Worm (Caenorhabditis elegans) whole organism, L3 larva: ENCODE measurements around the gene Y57G11C.1144.
"Not testable (repeated sequence)": the region's sequence is repeated elsewhere in the genome, so short reads cannot be mapped to it uniquely, and the experiment has no call there.

Experiments used
- R02D3.7 ChIP-seq: fragments of 150-350 bp; optimal IDR thresholded peaks from 2 replicates; lab custom pipeline; 2014; ENCODE audit warnings: missing biosample characterization, missing genetic modification characterization
- ZK546.5 ChIP-seq: sonication (generic microtip); optimal IDR thresholded peaks from 2 replicates; lab custom pipeline; 2017; ENCODE audit warnings: missing biosample characterization, missing genetic modification characterization
- aly-2 ChIP-seq: fragments of 150-350 bp; optimal IDR thresholded peaks from 2 replicates; lab custom pipeline; 2014; ENCODE audit warnings: missing biosample characterization, missing genetic modification characterization
- ama-1 ChIP-seq: fragments of 150-350 bp; optimal IDR thresholded peaks from 2 replicates; lab custom pipeline; 2018
- ceh-16 ChIP-seq: sonication (generic microtip); optimal IDR thresholded peaks from 2 replicates; lab custom pipeline; 2017; ENCODE audit warnings: missing biosample characterization, missing genetic modification characterization
- ceh-28 ChIP-seq: fragments of 150-350 bp; optimal IDR thresholded peaks from 2 replicates; lab custom pipeline; 2014; ENCODE audit warnings: missing biosample characterization, missing genetic modification reagents, missing genetic modification characterization
- ceh-9 ChIP-seq: sonication (generic microtip); optimal IDR thresholded peaks from 2 replicates; lab custom pipeline; 2018; ENCODE audit warnings: missing biosample characterization, missing genetic modification characterization
- egl-27 ChIP-seq: sonication (generic microtip); optimal IDR thresholded peaks from 4 replicates; lab custom pipeline; 2017; ENCODE audit warnings: missing biosample characterization, missing genetic modification reagents, missing genetic modification characterization
- egl-5 ChIP-seq: fragments of 150-350 bp; optimal IDR thresholded peaks from 2 replicates; lab custom pipeline; 2017; ENCODE audit warnings: missing biosample characterization, missing genetic modification reagents, missing genetic modification characterization, inconsistent platforms
- elt-1 ChIP-seq: fragments of 150-350 bp; optimal IDR thresholded peaks from 2 replicates; lab custom pipeline; 2014; ENCODE audit warnings: missing biosample characterization, missing genetic modification characterization
- elt-2 ChIP-seq: sonication (generic microtip); optimal IDR thresholded peaks from 2 replicates; lab custom pipeline; 2016; ENCODE audit warnings: missing genetic modification reagents, mild to moderate bottlenecking, missing genetic modification characterization, missing compliant biosample characterization
- elt-3 ChIP-seq, 3 experiments: fragments of 150-350 bp in 1 of 3; sonication (generic microtip) in 2 of 3; optimal IDR thresholded peaks; 2 replicates in 2 of 3; 4 replicates in 1 of 3; lab custom pipeline; 2014 to 2017; ENCODE audit warnings: missing biosample characterization in 3 of 3, missing genetic modification characterization in 3 of 3
- eor-1 ChIP-seq, 2 experiments: fragments of 150-350 bp; optimal IDR thresholded peaks; 2 replicates each; lab custom pipeline; 2014 to 2018; ENCODE audit warnings: missing biosample characterization in 2 of 2, missing genetic modification characterization in 2 of 2
- fkh-2 ChIP-seq: fragments of 150-350 bp; optimal IDR thresholded peaks from 2 replicates; lab custom pipeline; 2014; ENCODE audit warnings: missing biosample characterization, missing genetic modification reagents, missing genetic modification characterization
- fos-1 ChIP-seq: fragments of 150-350 bp; optimal IDR thresholded peaks from 2 replicates; lab custom pipeline; 2014; ENCODE audit warnings: missing biosample characterization, missing genetic modification characterization
- hmg-11 ChIP-seq: sonication (generic microtip); optimal IDR thresholded peaks from 2 replicates; lab custom pipeline; 2016; ENCODE audit warnings: missing genetic modification characterization, missing compliant biosample characterization
- jun-1 ChIP-seq: fragments of 150-350 bp; optimal IDR thresholded peaks from 2 replicates; lab custom pipeline; 2014; ENCODE audit warnings: missing biosample characterization, missing genetic modification reagents, missing genetic modification characterization
- lin-15B ChIP-seq: fragments of 150-350 bp; optimal IDR thresholded peaks from 2 replicates; lab custom pipeline; 2014; ENCODE audit warnings: missing biosample characterization, missing genetic modification characterization
- lin-39 ChIP-seq: fragments of 150-350 bp; optimal IDR thresholded peaks from 2 replicates; lab custom pipeline; 2018; ENCODE audit warnings: missing biosample characterization, missing genetic modification reagents, missing genetic modification characterization
- lsy-12 ChIP-seq: sonication (generic microtip); optimal IDR thresholded peaks from 2 replicates; lab custom pipeline; 2016; ENCODE audit warnings: mild to moderate bottlenecking, missing genetic modification characterization, missing compliant biosample characterization
- mdl-1 ChIP-seq: fragments of 150-350 bp; optimal IDR thresholded peaks from 2 replicates; lab custom pipeline; 2014; ENCODE audit warnings: missing biosample characterization, missing genetic modification characterization
- nfya-1 ChIP-seq: sonication (generic microtip); optimal IDR thresholded peaks from 2 replicates; lab custom pipeline; 2017; ENCODE audit warnings: missing genetic modification characterization, mild to moderate bottlenecking, missing compliant biosample characterization, antibody characterized with exemption, moderate library complexity; ENCODE audit not compliant: insufficient read depth
- nhr-11 ChIP-seq: fragments of 150-350 bp; optimal IDR thresholded peaks from 2 replicates; lab custom pipeline; 2014; ENCODE audit warnings: missing biosample characterization, missing genetic modification characterization
- nhr-23 ChIP-seq: fragments of 150-350 bp; optimal IDR thresholded peaks from 2 replicates; lab custom pipeline; 2014; ENCODE audit warnings: missing biosample characterization, missing genetic modification reagents, missing genetic modification characterization
- nhr-237 ChIP-seq: fragments of 150-350 bp; optimal IDR thresholded peaks from 2 replicates; lab custom pipeline; 2014; ENCODE audit warnings: missing biosample characterization, missing genetic modification characterization
- nhr-25 ChIP-seq: sonication (generic microtip); optimal IDR thresholded peaks from 2 replicates; lab custom pipeline; 2017; ENCODE audit warnings: missing biosample characterization, missing genetic modification characterization
- nhr-28 ChIP-seq: fragments of 150-350 bp; optimal IDR thresholded peaks from 2 replicates; lab custom pipeline; 2014; ENCODE audit warnings: missing biosample characterization, missing genetic modification characterization
- nhr-43 ChIP-seq: sonication (generic microtip); optimal IDR thresholded peaks from 2 replicates; lab custom pipeline; 2016; ENCODE audit warnings: mild to moderate bottlenecking, missing genetic modification characterization, missing compliant biosample characterization; ENCODE audit not compliant: poor library complexity, severe bottlenecking
- nhr-67 ChIP-seq: fragments of 150-350 bp; optimal IDR thresholded peaks from 2 replicates; lab custom pipeline; 2014; ENCODE audit warnings: missing biosample characterization, missing genetic modification characterization
- nhr-76 ChIP-seq: fragments of 150-350 bp; sonication (generic microtip); optimal IDR thresholded peaks from 5 replicates; lab custom pipeline; 2014; ENCODE audit warnings: missing biosample characterization, missing genetic modification characterization
- nhr-77 ChIP-seq: fragments of 150-350 bp; optimal IDR thresholded peaks from 2 replicates; lab custom pipeline; 2014; ENCODE audit warnings: missing biosample characterization, missing genetic modification characterization
- sea-2 ChIP-seq: fragments of 150-350 bp; sonication (generic microtip); optimal IDR thresholded peaks from 4 replicates; lab custom pipeline; 2014; ENCODE audit warnings: missing biosample characterization, missing genetic modification reagents, missing genetic modification characterization
- snpc-4 ChIP-seq: fragments of 150-350 bp; optimal IDR thresholded peaks from 2 replicates; lab custom pipeline; 2014; ENCODE audit warnings: missing biosample characterization, missing genetic modification characterization
- tbx-2 ChIP-seq: sonication (generic microtip); optimal IDR thresholded peaks from 2 replicates; lab custom pipeline; 2016; ENCODE audit warnings: mild to moderate bottlenecking, missing genetic modification characterization, missing compliant biosample characterization
- unc-39 ChIP-seq: sonication (generic microtip); optimal IDR thresholded peaks from 4 replicates; lab custom pipeline; 2017; ENCODE audit warnings: missing biosample characterization, missing genetic modification characterization
- ztf-11 ChIP-seq: fragments of 150-350 bp; optimal IDR thresholded peaks from 2 replicates; lab custom pipeline; 2014; ENCODE audit warnings: missing biosample characterization, missing genetic modification characterization

The Y57G11C.1144 gene

DNA sequence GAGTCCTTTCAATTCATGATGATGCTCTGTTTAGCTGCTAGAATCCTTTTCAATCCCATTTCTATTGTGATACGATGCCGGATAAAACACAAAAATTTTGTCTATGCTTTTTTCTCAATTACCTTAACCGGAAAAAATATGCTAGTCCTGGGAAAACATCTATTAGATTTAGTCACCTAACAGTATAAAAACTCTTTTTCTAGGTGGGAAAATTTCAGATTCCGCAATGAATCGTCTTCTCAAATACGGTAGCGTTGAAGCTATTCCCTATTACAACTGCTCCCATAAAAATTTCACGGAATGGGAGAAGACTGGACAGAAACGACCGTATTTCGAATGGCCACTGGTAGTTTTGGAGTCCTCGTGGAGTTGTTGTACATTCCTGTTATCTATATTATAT is 7.7 kb upstream of the Y57G11C.1144 start, which contains the start of gene Y57G11C.28:
Y57G11C.28 (plus strand) TSS at position 301 of the 400 bp plus-strand sequence.
- TF ChIP-seq nhr-43 (tag; lab: Kevin White, UChicago) (no peak), hmg-11 (tag; lab: Kevin White, UChicago) (no peak), ceh-28 (tag; lab: Kevin White, UChicago) (no peak), ceh-9 (no peak), nfya-1 (tag; lab: Kevin White, UChicago) (no peak), tbx-2 (tag; lab: Kevin White, UChicago) (no peak), aly-2 (tag; lab: Kevin White, UChicago) (no peak), fos-1 (tag; lab: Kevin White, UChicago) (no peak)
- TF ChIP-seq, all 47 proteins: peak for 0

DNA sequence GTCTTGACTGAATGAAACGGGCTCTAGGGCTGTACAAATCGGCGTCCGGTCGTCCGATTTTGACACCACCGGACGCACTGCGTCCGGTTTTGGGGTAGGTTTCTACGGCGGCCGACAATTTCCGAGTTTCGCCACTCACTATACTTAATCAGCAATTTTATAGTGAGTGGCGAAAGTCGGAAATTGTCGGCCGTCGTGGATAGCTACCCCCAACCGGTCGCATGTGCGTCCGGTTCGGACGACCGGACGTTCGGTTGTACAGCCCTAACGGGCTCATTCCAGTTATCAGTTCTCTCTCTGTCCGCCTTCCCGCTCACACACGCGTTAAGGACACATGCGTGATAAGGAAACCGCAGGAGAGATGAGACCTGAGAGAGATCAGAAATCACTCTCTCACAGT is 4.5 kb upstream of the Y57G11C.1144 start, which contains the start of gene Y57G11C.1131:
Y57G11C.1131 (plus strand) TSS at position 333 of the 400 bp plus-strand sequence.
- TF ChIP-seq ceh-28 (tag; lab: Kevin White, UChicago), result no peak
- TF ChIP-seq nhr-28 (tag; lab: Kevin White, UChicago), result no peak
- TF ChIP-seq sea-2 (GFP tag; lab: Kevin White, UChicago), result no peak
- TF ChIP-seq mdl-1 (tag; lab: Kevin White, UChicago), result no peak
- no peak for TF ChIP-seq nhr-237 (tag; lab: Kevin White, UChicago)
- TF ChIP-seq egl-5, result no peak
- TF ChIP-seq nhr-25 (tag; lab: Kevin White, UChicago), result no peak
- no peak for TF ChIP-seq nhr-11 (tag; lab: Kevin White, UChicago)
- no peak for TF ChIP-seq nhr-67 (tag; lab: Kevin White, UChicago)
- TF ChIP-seq ama-1 (lab: Kevin White, UChicago), result no peak
- TF ChIP-seq ceh-9, result no peak
- TF ChIP-seq aly-2 (tag; lab: Kevin White, UChicago), result no peak
- TF ChIP-seq tbx-2 (tag; lab: Kevin White, UChicago), result no peak
- TF ChIP-seq snpc-4 (tag; lab: Kevin White, UChicago), result no peak
- TF ChIP-seq, all 47 proteins: peak for 0

DNA sequence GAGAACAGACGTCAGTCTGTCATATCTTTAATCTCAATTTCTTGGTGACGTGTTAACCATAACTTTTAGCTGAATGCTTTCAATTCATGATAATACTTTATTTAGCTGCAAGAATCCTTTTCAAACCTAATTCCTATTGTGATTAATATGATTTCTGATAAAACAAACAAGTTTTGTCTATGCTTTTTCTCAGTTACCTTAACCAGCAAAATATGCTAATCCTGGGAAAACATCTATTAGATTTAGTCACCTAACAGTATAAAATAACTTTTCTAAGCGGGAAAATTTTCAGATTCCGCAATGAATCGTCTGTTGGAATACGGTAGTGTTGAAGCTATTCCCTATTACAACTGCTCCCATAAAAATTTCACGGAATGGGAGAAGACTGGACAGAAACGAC is 1.5 kb downstream of the Y57G11C.1144 start, which contains the start of gene Y57G11C.30:
Y57G11C.30 (plus strand) TSS at position 301 of the 400 bp plus-strand sequence.
- not testable (repeated sequence) for TF ChIP-seq fkh-2 (tag; lab: Kevin White, UChicago); snpc-4 (tag; lab: Kevin White, UChicago); egl-27

DNA sequence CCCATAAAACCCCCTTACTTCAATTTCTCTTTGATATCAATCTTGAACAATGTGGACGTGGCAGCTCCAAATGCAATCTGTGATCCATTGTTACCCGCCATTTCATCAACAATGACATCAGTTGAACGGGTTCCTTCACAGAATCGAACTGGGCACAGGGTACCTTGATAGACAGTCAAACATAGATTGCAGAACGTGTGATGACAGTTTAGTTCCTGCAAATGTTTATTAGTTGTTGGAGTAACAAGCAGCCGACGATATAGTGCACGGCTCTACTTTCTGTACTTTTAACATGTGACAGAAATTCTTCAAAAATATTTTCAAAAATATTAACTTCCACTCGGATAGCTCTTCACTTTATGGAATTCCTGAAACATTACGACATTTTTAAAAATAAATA is 7.1 kb downstream of the Y57G11C.1144 start, which contains the start of gene Y57G11C.48:
Y57G11C.48 (minus strand) TSS at position 101 of the 400 bp plus-strand sequence.
- TF ChIP-seq lsy-12 (tag; lab: Kevin White, UChicago), result no peak
- TF ChIP-seq ztf-11 (tag; lab: Kevin White, UChicago), result no peak
- TF ChIP-seq nhr-23 (tag; lab: Kevin White, UChicago), result no peak
- TF ChIP-seq fos-1 (tag; lab: Kevin White, UChicago), result no peak
- TF ChIP-seq nhr-77 (tag; lab: Kevin White, UChicago), result no peak
- no peak for TF ChIP-seq nhr-28 (tag; lab: Kevin White, UChicago)
- TF ChIP-seq ceh-28 (tag; lab: Kevin White, UChicago), result no peak
- TF ChIP-seq tbx-2 (tag; lab: Kevin White, UChicago), result no peak
- no peak for TF ChIP-seq R02D3.7 (tag; lab: Kevin White, UChicago)
- TF ChIP-seq unc-39 (tag; lab: Kevin White, UChicago), result no peak
- TF ChIP-seq elt-2 (tag; lab: Kevin White, UChicago), result no peak
- no peak for TF ChIP-seq elt-3 (tag; optimal IDR thresholded peaks at IDR 0.05; lab: Kevin White, UChicago)
- TF ChIP-seq ZK546.5 (tag; lab: Kevin White, UChicago), result no peak
- no peak for TF ChIP-seq lin-15B
- TF ChIP-seq nhr-76 (tag; lab: Kevin White, UChicago), result no peak
- TF ChIP-seq eor-1 (tag; optimal IDR thresholded peaks at IDR 0.05; lab: Kevin White, UChicago), result no peak
- no peak for TF ChIP-seq lin-39 (tag; lab: Kevin White, UChicago)

DNA sequence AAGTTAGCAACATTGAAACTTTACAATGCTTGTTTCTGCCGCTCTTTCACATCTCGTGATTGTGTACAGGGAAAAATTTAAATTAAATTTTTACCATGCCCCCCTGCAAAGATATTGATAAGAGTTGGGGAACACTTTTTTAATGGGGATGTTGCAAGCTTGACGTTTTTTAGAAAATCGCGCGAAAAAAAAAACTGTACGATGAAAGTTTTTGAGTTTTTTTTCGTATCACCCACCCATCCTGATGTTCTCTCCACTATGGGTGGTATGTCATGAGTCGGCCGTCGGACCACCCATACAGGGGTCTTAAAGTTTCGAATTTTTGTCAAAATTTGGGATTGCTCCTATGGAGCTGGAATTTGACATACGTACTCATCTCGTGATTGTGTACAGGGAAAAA is 11.9 kb downstream of the Y57G11C.1144 start:
- TF ChIP-seq ZK546.5 (tag; lab: Kevin White, UChicago) (no peak), elt-1 (no peak), nhr-43 (tag; lab: Kevin White, UChicago) (no peak), nhr-77 (tag; lab: Kevin White, UChicago) (no peak), jun-1 (tag; lab: Kevin White, UChicago) (no peak), ama-1 (lab: Kevin White, UChicago) (no peak), lsy-12 (tag; lab: Kevin White, UChicago) (no peak), elt-2 (tag; lab: Kevin White, UChicago) (no peak), hmg-11 (tag; lab: Kevin White, UChicago) (no peak), snpc-4 (tag; lab: Kevin White, UChicago) (no peak), ceh-16 (no peak), eor-1 (tag; optimal IDR thresholded peaks at IDR 0.05; lab: Kevin White, UChicago) (no peak)
